Fruit fly (Drosophila melanogaster) whole organism, embryonic: Measurements from ENCODE around the gene tai.

Source experiments
- CG13624 ChIP-seq: fragments of 200-800 bp; sonication (Bioruptor generic); optimal IDR thresholded peaks from 2 replicates; lab custom pipeline; 2016; ENCODE audit warnings: missing biosample characterization, missing genetic modification characterization
- CG17829 ChIP-seq: fragments of 200-800 bp; optimal IDR thresholded peaks from 2 replicates; lab custom pipeline; 2019; ENCODE audit warnings: missing biosample characterization, mild to moderate bottlenecking, missing genetic modification characterization, moderate library complexity
- CG3281 ChIP-seq: fragments of 200-800 bp; sonication (Bioruptor generic); optimal IDR thresholded peaks from 3 replicates; lab custom pipeline; 2017; ENCODE audit warnings: missing biosample characterization, mild to moderate bottlenecking, missing genetic modification characterization
- Elba2 ChIP-seq: fragments of 200-800 bp; sonication (Bioruptor generic); optimal IDR thresholded peaks from 3 replicates; lab custom pipeline; 2016; ENCODE audit warnings: missing biosample characterization, missing genetic modification characterization
- Ets97D ChIP-seq: fragments of 200-800 bp; sonication (Bioruptor generic); optimal IDR thresholded peaks from 3 replicates; lab custom pipeline; 2016; ENCODE audit warnings: missing biosample characterization, missing genetic modification characterization
- Hr39 ChIP-seq: fragments of >200 bp; optimal IDR thresholded peaks from 2 replicates; lab custom pipeline; 2017
- NC2α ChIP-seq: fragments of 200-800 bp; sonication (Bioruptor generic); optimal IDR thresholded peaks from 2 replicates; lab custom pipeline; 2016; ENCODE audit warnings: missing biosample characterization, missing genetic modification characterization
- TFAM ChIP-seq: fragments of 200-800 bp; sonication (Bioruptor generic); optimal IDR thresholded peaks from 2 replicates; lab custom pipeline; 2017; ENCODE audit warnings: missing biosample characterization, missing genetic modification characterization, inconsistent platforms
- ase ChIP-seq: fragments of 200-800 bp; sonication (Bioruptor generic); IDR thresholded peaks from 3 replicates; pipeline ENCODE4 v1.3.6; 2022; ENCODE audit warnings: missing biosample characterization, missing genetic modification characterization
- ci ChIP-seq: fragments of 200-800 bp; sonication (Bioruptor generic); IDR thresholded peaks from 3 replicates; pipeline ENCODE4 v1.3.6; 2022; ENCODE audit warnings: missing biosample characterization, missing genetic modification characterization
- vfl ChIP-seq: fragments of 200-800 bp; sonication (Bioruptor generic); optimal IDR thresholded peaks from 2 replicates; lab custom pipeline; 2016; ENCODE audit warnings: missing biosample characterization, missing genetic modification characterization
- yki ChIP-seq: fragments of >200 bp; optimal IDR thresholded peaks from 3 replicates; lab custom pipeline; 2018

DNA sequence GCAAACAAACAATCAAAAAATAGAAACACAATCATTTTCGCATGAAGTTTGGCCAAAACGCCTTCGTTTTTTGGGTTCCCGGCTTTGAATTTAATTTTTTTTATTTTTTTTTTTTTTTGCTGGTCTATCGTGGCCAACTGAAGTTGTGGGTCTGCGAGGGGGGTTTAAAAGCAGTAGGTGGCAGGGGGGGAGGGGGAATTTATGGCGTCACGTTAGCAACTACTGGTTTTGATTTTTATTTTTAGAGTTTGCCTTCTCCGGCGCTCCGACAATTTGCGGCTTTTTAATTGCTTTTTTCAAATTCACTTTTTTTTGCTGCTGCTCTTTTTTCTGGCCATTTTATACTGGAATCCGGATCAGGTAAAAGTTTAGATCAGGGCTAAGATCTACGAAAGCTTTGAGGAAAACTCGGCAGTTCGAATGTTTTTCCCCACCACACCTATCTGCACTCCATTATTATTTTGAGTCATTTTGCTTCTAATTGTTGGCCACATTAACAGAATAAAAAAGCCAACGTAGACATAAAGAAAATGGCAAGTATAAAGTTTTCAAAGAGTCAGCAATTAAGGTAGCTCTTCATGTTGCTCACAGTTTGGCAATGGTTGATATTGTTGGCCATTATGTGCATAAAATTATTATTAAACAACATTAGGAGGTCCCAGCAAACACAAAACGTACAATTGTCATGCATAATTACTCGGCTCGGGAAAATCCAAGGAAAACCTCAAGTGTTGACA is 7.4 kb downstream of the tai start:
- TF ChIP-seq TFAM (GFP tag; lab: Kevin White, UChicago), result no peak
- TF ChIP-seq CG13624 (GFP tag; lab: Kevin White, UChicago), result no peak
- no peak for TF ChIP-seq yki
- TF ChIP-seq vfl (GFP tag; lab: Kevin White, UChicago), result no peak
- no peak for TF ChIP-seq CG3281 (GFP tag; lab: Kevin White, UChicago)
- TF ChIP-seq ase (GFP tag; lab: Robert Waterston, UW), result no peak
- no peak for TF ChIP-seq CG17829
- no peak for TF ChIP-seq Hr39 (lab: Kevin White, UChicago)
- TF ChIP-seq ci (GFP tag; lab: Robert Waterston, UW), result no peak
- TF ChIP-seq Elba2 (GFP tag; lab: Kevin White, UChicago), result no peak
- no peak for TF ChIP-seq NC2α
- no peak for TF ChIP-seq Ets97D (GFP tag; lab: Kevin White, UChicago)
